Worm (Caenorhabditis elegans) whole organism, young adult: Measurements from ENCODE around the gene pat-9.

Source experiments
- B0019.2 ChIP-seq: fragments of 200-800 bp; sonication (Bioruptor generic); conservative IDR thresholded peaks from 2 replicates; pipeline ENCODE4 v1.3.6; 2022; ENCODE audit warnings: missing genetic modification reagents, missing genetic modification characterization, missing compliant biosample characterization
- B0035.1 ChIP-seq: sonication (generic microtip); optimal IDR thresholded peaks from 2 replicates; lab custom pipeline; 2016; ENCODE audit warnings: missing genetic modification characterization, mild to moderate bottlenecking, missing compliant biosample characterization, missing genotype, missing genetic modification reagents
- F23B12.7 ChIP-seq: sonication (generic microtip); optimal IDR thresholded peaks from 2 replicates; lab custom pipeline; 2017; ENCODE audit warnings: missing genetic modification characterization, mild to moderate bottlenecking, missing compliant biosample characterization, antibody characterized with exemption, moderate library complexity; ENCODE audit not compliant: insufficient read depth
- F33H1.4 ChIP-seq: fragments of 200-800 bp; sonication (Bioruptor generic); IDR thresholded peaks from 2 replicates; pipeline ENCODE4 v1.3.6; 2022; ENCODE audit warnings: missing genetic modification reagents, missing genetic modification characterization, missing compliant biosample characterization
- Y95B8A.8 ChIP-seq: fragments of 200-800 bp; sonication (Bioruptor generic); IDR thresholded peaks from 2 replicates; pipeline ENCODE4 v1.3.6; 2022; ENCODE audit warnings: missing genetic modification reagents, missing genetic modification characterization, missing compliant biosample characterization
- ceh-100 ChIP-seq: fragments of 200-800 bp; sonication (Bioruptor generic); IDR thresholded peaks from 2 replicates; pipeline ENCODE4 v1.3.6; 2022; ENCODE audit warnings: missing genetic modification reagents, missing genetic modification characterization, missing compliant biosample characterization
- hmg-1.2 ChIP-seq: fragments of 200-800 bp; sonication (Bioruptor generic); IDR thresholded peaks from 2 replicates; pipeline ENCODE4 v1.3.6; 2022; ENCODE audit warnings: missing genetic modification reagents, missing genetic modification characterization, missing compliant biosample characterization
- let-607 ChIP-seq, 2 experiments: fragments of 200-800 bp in 1 of 2; sonication (Bioruptor generic) in 1 of 2; sonication (generic microtip) in 1 of 2; optimal IDR thresholded peaks; 2 replicates each; lab custom pipeline; 2016 to 2018; ENCODE audit warnings: mild to moderate bottlenecking in 2 of 2, missing compliant biosample characterization in 2 of 2, missing genetic modification characterization in 2 of 2, moderate library complexity in 2 of 2, missing genotype in 1 of 2
- lin-35 ChIP-seq, 3 experiments: fragments of 150-350 bp in 2 of 3; sonication (generic microtip) in 1 of 3; optimal IDR thresholded peaks; 2 replicates each; lab custom pipeline; 2014 to 2018; ENCODE audit warnings: missing biosample characterization in 3 of 3, missing genetic modification characterization in 3 of 3, missing genetic modification reagents in 3 of 3
- madf-6 ChIP-seq: fragments of 200-800 bp; sonication (Bioruptor generic); IDR thresholded peaks from 2 replicates; pipeline ENCODE4 v1.3.6; 2022; ENCODE audit warnings: missing genetic modification reagents, missing genetic modification characterization, missing compliant biosample characterization
- rcor-1 ChIP-seq: fragments of 200-800 bp; sonication (Bioruptor generic); IDR thresholded peaks from 2 replicates; pipeline ENCODE4 v1.3.6; 2022; ENCODE audit warnings: missing genetic modification reagents, missing genetic modification characterization, missing compliant biosample characterization
- snpc-4 ChIP-seq, 5 experiments: fragments of 150-350 bp in 1 of 5; sonication (generic microtip) in 4 of 5; optimal IDR thresholded peaks; 2 replicates each; lab custom pipeline; 2014 to 2018; ENCODE audit warnings: missing genetic modification characterization in 5 of 5, missing biosample characterization in 3 of 5, antibody characterized with exemption in 2 of 5, mild to moderate bottlenecking in 2 of 5, missing compliant biosample characterization in 2 of 5, missing genotype in 2 of 5, moderate library complexity in 2 of 5, missing genetic modification reagents in 1 of 5
- unc-62 ChIP-seq: fragments of 150-350 bp; optimal IDR thresholded peaks from 2 replicates; lab custom pipeline; 2014; ENCODE audit warnings: missing biosample characterization, missing genetic modification reagents, missing genetic modification characterization
- ztf-6 ChIP-seq: fragments of 200-800 bp; sonication (Bioruptor generic); IDR thresholded peaks from 2 replicates; pipeline ENCODE4 v1.3.6; 2022; ENCODE audit warnings: missing genetic modification reagents, missing genetic modification characterization, missing compliant biosample characterization

DNA sequence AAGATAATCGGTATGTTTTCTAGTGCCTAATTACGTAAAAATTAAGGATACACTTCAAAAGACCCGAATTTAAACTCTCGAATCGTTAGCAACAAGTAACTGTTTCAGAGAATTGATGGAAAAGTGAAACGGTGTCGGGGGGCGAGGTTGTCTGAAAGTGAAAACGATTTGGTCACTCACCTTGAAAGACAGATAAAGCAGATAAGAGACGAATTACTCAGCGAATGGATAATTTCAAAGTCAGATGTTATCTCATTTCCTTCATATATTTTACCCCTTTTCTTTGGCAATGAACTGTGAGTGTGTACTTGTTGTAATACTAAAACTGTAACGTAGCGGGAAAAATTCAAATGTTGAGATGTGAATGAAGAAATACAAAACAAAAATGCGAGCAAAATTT lies 19.0 kb downstream of the pat-9 start:
- no peak for TF ChIP-seq let-607 (tag; optimal IDR thresholded peaks at IDR 0.05; lab: Kevin White, UChicago)
- TF ChIP-seq ztf-6: no peak
- TF ChIP-seq F23B12.7 (tag; lab: Kevin White, UChicago): no peak
- no peak for TF ChIP-seq ceh-100 (GFP tag; lab: Robert Waterston, UW)
- no peak for TF ChIP-seq hmg-1.2 (GFP tag; lab: Robert Waterston, UW)
- TF ChIP-seq unc-62 (GFP tag; lab: Kevin White, UChicago): no peak
- no peak for TF ChIP-seq rcor-1 (GFP tag; lab: Robert Waterston, UW)
- no peak for TF ChIP-seq madf-6 (GFP tag; lab: Robert Waterston, UW)
- no peak for TF ChIP-seq F33H1.4
- TF ChIP-seq B0035.1: no peak
- TF ChIP-seq Y95B8A.8: no peak
- no peak for TF ChIP-seq B0019.2 (GFP tag; lab: Robert Waterston, UW)
- TF ChIP-seq snpc-4 (GFP tag; optimal IDR thresholded peaks at IDR 0.05; lab: Kevin White, UChicago): no peak
- TF ChIP-seq snpc-4 (tag; optimal IDR thresholded peaks at IDR 0.05; lab: Kevin White, UChicago): no peak
- no peak for TF ChIP-seq lin-35 (GFP tag; optimal IDR thresholded peaks at IDR 0.05; lab: Kevin White, UChicago)
